Worm (Caenorhabditis elegans): ENCODE data around the gene hpr-9.

hpr-9 gene

DNA sequence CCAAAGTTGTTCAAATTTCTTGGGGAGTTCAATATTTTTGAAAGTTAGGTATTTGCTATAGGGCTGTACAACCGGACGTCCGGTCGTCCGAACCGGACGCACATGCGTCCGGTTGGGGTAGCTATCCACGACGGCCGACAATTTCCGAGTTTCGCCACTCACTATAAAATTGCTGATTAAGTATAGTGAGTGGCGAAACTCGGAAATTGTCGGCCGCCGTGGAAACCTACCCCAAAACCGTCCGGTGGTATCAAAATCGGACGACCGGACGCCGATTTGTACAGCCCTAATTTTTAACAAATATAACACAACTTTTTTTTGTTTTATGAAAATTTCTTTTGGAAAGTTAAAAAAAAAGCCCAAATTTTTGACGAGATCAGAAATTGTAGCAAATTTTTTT, 45.0 kb upstream of the hpr-9 start:
- TF ChIP-seq snpc-4 (GFP tag; optimal IDR thresholded peaks at IDR 0.05) = peak; percentile 70
- TF ChIP-seq snpc-4 (tag; optimal IDR thresholded peaks at IDR 0.05) = peak in 3 of 4 experiments; percentile 62 to 95 (median 93)
- peak; percentile 73 for TF ChIP-seq snpc-1.1 (tag; optimal IDR thresholded peaks at IDR 0.05; ENCODE audit: insufficient read depth)
- TF ChIP-seq hmg-1.2 (GFP tag; IDR thresholded peaks at IDR 0.05) = 0 out of 2 replicates have a peak, but pooled peaks have one; percentile 28

DNA sequence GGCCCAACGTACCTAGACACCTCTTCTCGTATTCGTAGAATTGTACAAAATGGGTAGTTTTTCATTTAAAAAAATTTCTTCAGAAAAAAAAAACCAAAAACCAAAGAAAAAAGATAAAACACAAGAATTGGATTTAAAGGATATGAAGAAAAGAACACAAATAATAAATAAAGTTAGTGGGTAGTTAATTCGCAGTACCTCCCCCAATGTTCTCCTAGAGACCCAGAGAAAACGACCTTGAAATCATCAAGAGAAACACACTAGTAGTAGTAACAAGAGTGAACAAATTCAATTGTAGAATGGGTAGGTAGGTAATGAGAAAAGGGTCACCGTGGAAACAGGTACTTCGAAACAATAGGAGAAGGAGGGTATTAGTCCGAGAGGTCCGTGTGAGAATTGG, 43.6 kb upstream of the hpr-9 start:
- TF ChIP-seq unc-62 (GFP tag; optimal IDR thresholded peaks at IDR 0.05) = no peak
- no peak for TF ChIP-seq egl-18 (GFP tag; IDR thresholded peaks at IDR 0.05)
- TF ChIP-seq F33H1.4 (GFP tag; IDR thresholded peaks at IDR 0.05) = no peak
- TF ChIP-seq ceh-79 (tag; optimal IDR thresholded peaks at IDR 0.05) = no peak
- no peak for TF ChIP-seq F22D6.2 (tag; optimal IDR thresholded peaks at IDR 0.05)
- TF ChIP-seq hlh-12 (tag; optimal IDR thresholded peaks at IDR 0.05) = no peak
- no peak for TF ChIP-seq ccch-3 (GFP tag; optimal IDR thresholded peaks at IDR 0.05)

DNA sequence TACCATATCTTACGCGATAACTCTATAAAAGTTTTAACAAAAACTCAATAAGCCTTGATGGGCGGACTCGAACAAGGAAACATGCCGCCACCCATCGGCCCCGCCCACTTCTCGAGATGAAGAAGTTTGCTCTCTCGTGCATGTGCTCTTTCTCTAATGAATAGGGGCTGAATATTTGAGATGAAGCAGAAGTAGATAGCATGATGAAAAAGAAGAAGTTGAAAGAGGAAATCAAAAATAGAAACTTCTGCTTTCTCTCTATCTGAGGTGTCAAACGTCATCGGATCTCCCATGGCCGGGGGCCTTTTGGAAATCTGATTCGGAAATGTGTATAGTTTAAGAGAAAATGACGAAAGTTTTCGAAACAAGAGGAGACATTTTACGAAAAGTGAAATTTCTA, 42.5 kb upstream of the hpr-9 start:
- TF ChIP-seq Y53G8AR.9 (GFP tag; conservative IDR thresholded peaks at IDR 0.05) (no peak), ceh-58 (GFP tag; IDR thresholded peaks at IDR 0.05) (no peak)

DNA sequence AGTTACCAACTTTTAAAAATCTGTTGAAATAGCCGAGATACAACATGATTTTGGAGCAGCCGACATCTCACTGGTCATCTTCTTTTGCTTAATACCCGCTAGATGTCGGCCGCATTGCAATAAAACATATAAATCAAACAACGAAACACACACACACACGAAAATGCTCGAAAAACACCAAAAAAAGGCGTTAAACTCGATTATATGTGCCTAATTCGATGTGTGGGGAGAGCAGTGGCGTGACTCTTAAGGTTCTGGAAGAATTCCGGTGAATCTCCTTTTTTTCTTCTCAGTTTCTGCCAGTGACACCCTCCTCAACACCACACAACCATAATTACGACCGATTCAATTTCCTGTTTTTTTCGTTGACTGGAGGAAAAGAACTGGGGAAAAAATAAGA, 41.1 kb upstream of the hpr-9 start:
- TF ChIP-seq snpc-4 (GFP tag; optimal IDR thresholded peaks at IDR 0.05) = no peak
- peak in 2 of 4 experiments; percentile 36 to 69 for TF ChIP-seq snpc-4 (tag; optimal IDR thresholded peaks at IDR 0.05)
- no peak for TF ChIP-seq unc-62 (GFP tag; optimal IDR thresholded peaks at IDR 0.05)
- no peak for TF ChIP-seq ztf-3 (GFP tag; optimal IDR thresholded peaks at IDR 0.05)

DNA sequence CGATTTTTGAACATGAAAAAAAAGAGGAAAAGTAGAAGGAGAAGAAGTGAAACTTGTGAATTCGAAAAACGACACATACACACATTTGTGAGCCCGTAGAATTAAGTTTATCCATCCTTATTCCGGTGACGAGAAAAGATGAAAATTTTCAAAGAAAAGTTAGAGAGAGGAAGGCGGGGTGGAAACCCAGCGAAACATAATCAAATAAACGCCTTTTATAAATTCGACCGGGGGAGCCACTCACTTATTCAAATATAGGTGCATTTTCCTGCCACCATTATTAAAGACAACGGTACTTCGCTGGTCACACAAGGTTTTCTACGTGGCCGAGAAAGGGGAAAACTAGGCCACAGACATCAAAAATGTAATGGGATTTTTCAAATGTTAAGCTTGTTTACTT, 37.9 kb upstream of the hpr-9 start:
- TF ChIP-seq lin-26 (GFP tag; IDR thresholded peaks at IDR 0.05) (0 out of 2 replicates have a peak, but pooled peaks have one; percentile 25), tbp1 (GFP tag; optimal IDR thresholded peaks at IDR 0.05) (no peak), rcor-1 (GFP tag; IDR thresholded peaks at IDR 0.05) (no peak), nhr-80 (tag; optimal IDR thresholded peaks at IDR 0.05) (no peak), mxl-1 (tag; optimal IDR thresholded peaks at IDR 0.05) (no peak), somi-1 (GFP tag; optimal IDR thresholded peaks at IDR 0.05) (no peak)

DNA sequence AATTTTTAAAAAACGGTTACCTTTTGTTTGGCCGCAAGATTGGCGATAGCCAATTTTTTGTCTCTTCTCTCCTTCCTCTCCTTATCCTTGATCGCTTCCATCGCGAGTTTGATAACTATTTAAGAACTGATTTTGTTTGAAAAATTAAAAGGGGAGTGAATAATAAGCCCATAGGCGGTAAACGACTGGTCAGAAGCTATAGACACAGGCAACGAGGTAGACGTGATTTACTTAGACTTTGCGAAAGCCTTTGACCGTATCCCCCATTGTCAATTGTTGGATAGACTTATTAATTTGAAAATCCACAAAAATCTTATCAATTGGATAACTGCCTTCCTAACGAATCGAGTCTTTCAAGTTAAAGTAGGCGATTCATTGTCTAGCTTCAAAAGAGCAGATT, 35.1 kb upstream of the hpr-9 start, which contains the start of gene Y45F3A.5:
Gene Y45F3A.5 (minus strand): TSS at position 101 of the 400 bp plus-strand sequence.
- TF ChIP-seq Y53F4B.3 (GFP tag; IDR thresholded peaks at IDR 0.05) (no peak), F57A8.1 (GFP tag; optimal IDR thresholded peaks at IDR 0.05) (no peak), pbrm-1 (GFP tag; IDR thresholded peaks at IDR 0.05) (no peak), snpc-3.4 (tag; optimal IDR thresholded peaks at IDR 0.05) (no peak), egrh-3 (GFP tag; IDR thresholded peaks at IDR 0.05) (no peak), Y79H2A.3 (GFP tag; conservative IDR thresholded peaks at IDR 0.05) (no peak), cebp-1 (GFP tag; IDR thresholded peaks at IDR 0.05) (no peak), cebp-1 (tag; optimal IDR thresholded peaks at IDR 0.05) (no peak), egl-44 (GFP tag; IDR thresholded peaks at IDR 0.05) (no peak), lir-1 (GFP tag; conservative IDR thresholded peaks at IDR 0.05) (no peak), ceh-100 (GFP tag; IDR thresholded peaks at IDR 0.05) (no peak), zfh-2 (GFP tag; conservative IDR thresholded peaks at IDR 0.05) (no peak)
